Fruit fly (Drosophila melanogaster) whole organism, pupa: ENCODE data around the gene CG33107.

Source experiments
- CG10348 ChIP-seq: fragments of 200-800 bp; sonication (Bioruptor generic); IDR thresholded peaks from 2 replicates; pipeline ENCODE4 v1.3.6; 2022; ENCODE audit warnings: missing biosample characterization, missing genetic modification characterization
- CG12605 ChIP-seq: fragments of 200-800 bp; sonication (Bioruptor generic); IDR thresholded peaks from 2 replicates; pipeline ENCODE4 v1.3.6; 2022; ENCODE audit warnings: missing biosample characterization, missing genetic modification characterization
- CG14655 ChIP-seq: fragments of 200-800 bp; sonication (Bioruptor generic); optimal IDR thresholded peaks from 3 replicates; lab custom pipeline; 2017; ENCODE audit warnings: mild to moderate bottlenecking, missing biosample characterization, missing genetic modification reagents, missing genetic modification characterization
- CG15710 ChIP-seq: fragments of 200-800 bp; sonication (Bioruptor generic); optimal IDR thresholded peaks from 2 replicates; lab custom pipeline; 2018; ENCODE audit warnings: missing biosample characterization, mild to moderate bottlenecking, missing genetic modification characterization, moderate library complexity
- CG17806 ChIP-seq: fragments of 200-800 bp; sonication (Bioruptor generic); optimal IDR thresholded peaks from 2 replicates; lab custom pipeline; 2018; ENCODE audit warnings: missing biosample characterization, mild to moderate bottlenecking, missing genetic modification characterization, moderate library complexity
- CG32121 ChIP-seq: fragments of 200-800 bp; sonication (Bioruptor generic); IDR thresholded peaks from 2 replicates; pipeline ENCODE4 v1.3.6; 2022; ENCODE audit warnings: missing biosample characterization, missing genetic modification characterization
- CG34367 ChIP-seq: fragments of 200-800 bp; sonication (Bioruptor generic); optimal IDR thresholded peaks from 2 replicates; lab custom pipeline; 2018; ENCODE audit warnings: missing biosample characterization, mild to moderate bottlenecking, missing genetic modification characterization
- CG8301 ChIP-seq: fragments of 200-800 bp; sonication (Bioruptor generic); optimal IDR thresholded peaks from 2 replicates; lab custom pipeline; 2018; ENCODE audit warnings: missing biosample characterization, mild to moderate bottlenecking, missing genetic modification characterization
- CG9948 ChIP-seq: fragments of 200-800 bp; sonication (Bioruptor generic); optimal IDR thresholded peaks from 2 replicates; lab custom pipeline; 2018; ENCODE audit warnings: missing biosample characterization, mild to moderate bottlenecking, missing genetic modification characterization, moderate library complexity
- EcR ChIP-seq: fragments of 200-800 bp; sonication (Bioruptor generic); optimal IDR thresholded peaks from 3 replicates; lab custom pipeline; 2019; ENCODE audit warnings: missing biosample characterization, missing genetic modification characterization, mild to moderate bottlenecking, moderate library complexity, missing genetic modification reagents
- rn ChIP-seq: fragments of 200-800 bp; sonication (Bioruptor generic); IDR thresholded peaks from 2 replicates; pipeline ENCODE4 v1.3.6; 2022; ENCODE audit warnings: missing biosample characterization, missing genetic modification characterization

DNA sequence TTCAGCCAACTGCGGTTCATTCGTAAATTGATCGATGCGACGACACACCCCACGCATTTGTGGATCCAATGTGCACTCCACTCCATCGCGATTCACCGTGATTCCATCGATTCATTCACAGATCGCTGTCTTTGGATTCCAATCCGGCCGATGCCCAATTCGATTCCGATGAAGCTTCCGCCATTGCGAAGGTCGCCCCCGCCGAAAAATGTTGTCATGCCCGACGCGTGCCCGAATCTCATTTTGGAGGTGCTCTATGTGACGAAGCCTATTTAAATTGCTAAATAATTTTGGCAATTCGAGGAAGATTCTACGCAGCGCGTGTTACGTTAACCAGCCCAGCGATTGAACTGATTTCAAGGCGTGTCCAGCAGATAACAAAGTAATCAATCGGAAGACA is 43.8 kb downstream of the CG33107 start:
- TF ChIP-seq CG15710 (no peak), CG8301 (tag; lab: Kevin White, UChicago) (no peak), CG9948 (tag; lab: Kevin White, UChicago) (no peak), CG12605 (GFP tag; lab: Robert Waterston, UW) (no peak), EcR (no peak), CG32121 (no peak), CG17806 (no peak), rn (GFP tag; lab: Robert Waterston, UW) (no peak), CG14655 (no peak), CG34367 (tag; lab: Kevin White, UChicago) (no peak), CG10348 (GFP tag; lab: Robert Waterston, UW) (no peak)
